Worm (Caenorhabditis elegans) whole organism, dauer: ENCODE measurements around the gene pgp-9.

Experiments used
- unc-62 ChIP-seq: sonication (generic microtip); optimal IDR thresholded peaks from 2 replicates; lab custom pipeline; 2017; ENCODE audit warnings: missing biosample characterization, missing genetic modification reagents, missing genetic modification characterization

Gene pgp-9

DNA sequence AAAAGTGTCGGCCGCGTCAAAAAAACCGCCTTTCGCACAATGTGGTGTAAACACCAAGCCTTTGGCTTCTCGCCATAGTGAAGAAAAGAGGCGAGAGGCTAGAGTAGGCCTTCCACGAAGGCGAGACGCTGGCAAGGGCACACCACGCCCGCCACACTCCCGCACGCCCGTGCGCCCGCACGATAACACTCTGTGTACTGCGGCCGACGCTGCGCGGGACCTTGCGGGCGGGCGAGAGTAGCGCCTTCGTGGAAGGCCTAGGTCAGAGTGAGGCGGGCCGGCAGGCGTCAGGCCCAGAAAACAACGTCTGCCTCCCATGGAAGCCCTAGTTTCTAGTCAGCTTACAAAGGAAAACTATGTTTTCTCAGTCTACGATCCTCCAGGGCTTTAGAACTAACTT, 56.4 kb downstream of the pgp-9 start:
- no peak for TF ChIP-seq unc-62 (GFP tag; lab: Kevin White, UChicago)
